Worm (Caenorhabditis elegans): ENCODE results near the gene npr-22.

Gene npr-22

ce11 chrIV:8587057-8587456, 27.8 kb downstream of the npr-22 start:
- TF ChIP-seq nhr-67 (tag; optimal IDR thresholded peaks at IDR 0.05) (no peak), sea-2 (GFP tag; optimal IDR thresholded peaks at IDR 0.05) (no peak), daf-12 (tag; optimal IDR thresholded peaks at IDR 0.05) (no peak), elt-3 (tag; optimal IDR thresholded peaks at IDR 0.05) (no peak), nhr-237 (tag; optimal IDR thresholded peaks at IDR 0.05) (no peak), lsy-12 (tag; optimal IDR thresholded peaks at IDR 0.05) (no peak), egl-5 (tag; optimal IDR thresholded peaks at IDR 0.05) (no peak), elt-2 (tag; optimal IDR thresholded peaks at IDR 0.05) (no peak), mdl-1 (tag; optimal IDR thresholded peaks at IDR 0.05) (no peak), ceh-28 (tag; optimal IDR thresholded peaks at IDR 0.05) (peak; percentile 17), nhr-28 (tag; optimal IDR thresholded peaks at IDR 0.05) (no peak), ceh-9 (tag; optimal IDR thresholded peaks at IDR 0.05) (no peak), lin-15B (tag; optimal IDR thresholded peaks at IDR 0.05) (peak; percentile 59), nhr-12 (tag; optimal IDR thresholded peaks at IDR 0.05) (no peak), ama-1 (optimal IDR thresholded peaks at IDR 0.05) (peak; percentile 20), nhr-11 (tag; optimal IDR thresholded peaks at IDR 0.05) (no peak), fkh-2 (tag; optimal IDR thresholded peaks at IDR 0.05) (no peak), pqm-1 (tag; optimal IDR thresholded peaks at IDR 0.05) (peak; percentile 29), hmg-11 (tag; optimal IDR thresholded peaks at IDR 0.05) (peak; percentile 80), mml-1 (tag; optimal IDR thresholded peaks at IDR 0.05) (no peak), unc-62 (GFP tag; optimal IDR thresholded peaks at IDR 0.05) (peak; percentile 95), elt-1 (tag; optimal IDR thresholded peaks at IDR 0.05) (peak; percentile 14), nfya-1 (tag; optimal IDR thresholded peaks at IDR 0.05; ENCODE audit: insufficient read depth) (peak; percentile 49), lin-39 (tag; optimal IDR thresholded peaks at IDR 0.05) (peak; percentile 75), nhr-76 (tag; optimal IDR thresholded peaks at IDR 0.05) (no peak), unc-39 (tag; optimal IDR thresholded peaks at IDR 0.05) (no peak), fkh-10 (GFP tag; optimal IDR thresholded peaks at IDR 0.05) (no peak), tbx-2 (tag; optimal IDR thresholded peaks at IDR 0.05) (no peak), nhr-25 (tag; optimal IDR thresholded peaks at IDR 0.05) (no peak), ceh-82 (tag; optimal IDR thresholded peaks at IDR 0.05) (peak; percentile 54), jun-1 (tag; optimal IDR thresholded peaks at IDR 0.05) (peak; percentile 59), ztf-11 (tag; optimal IDR thresholded peaks at IDR 0.05) (no peak), nhr-43 (tag; optimal IDR thresholded peaks at IDR 0.05; ENCODE audit: poor library complexity, severe bottlenecking) (no peak), nhr-23 (tag; optimal IDR thresholded peaks at IDR 0.05) (no peak), pha-4 (tag; optimal IDR thresholded peaks at IDR 0.05) (peak; percentile 40), zag-1 (tag; optimal IDR thresholded peaks at IDR 0.05) (peak; percentile 26), snpc-4 (tag; optimal IDR thresholded peaks at IDR 0.05) (no peak), aly-2 (tag; optimal IDR thresholded peaks at IDR 0.05) (no peak), eor-1 (tag; optimal IDR thresholded peaks at IDR 0.05) (no peak), fos-1 (tag; optimal IDR thresholded peaks at IDR 0.05) (peak; percentile 23), ceh-16 (tag; optimal IDR thresholded peaks at IDR 0.05) (no peak), ZK546.5 (tag; optimal IDR thresholded peaks at IDR 0.05) (no peak), R02D3.7 (tag; optimal IDR thresholded peaks at IDR 0.05) (peak; percentile 11), nhr-77 (tag; optimal IDR thresholded peaks at IDR 0.05) (no peak), ztf-4 (tag; optimal IDR thresholded peaks at IDR 0.05) (no peak), egl-27 (tag; optimal IDR thresholded peaks at IDR 0.05) (no peak), skn-1 (tag; optimal IDR thresholded peaks at IDR 0.05) (no peak)

DNA sequence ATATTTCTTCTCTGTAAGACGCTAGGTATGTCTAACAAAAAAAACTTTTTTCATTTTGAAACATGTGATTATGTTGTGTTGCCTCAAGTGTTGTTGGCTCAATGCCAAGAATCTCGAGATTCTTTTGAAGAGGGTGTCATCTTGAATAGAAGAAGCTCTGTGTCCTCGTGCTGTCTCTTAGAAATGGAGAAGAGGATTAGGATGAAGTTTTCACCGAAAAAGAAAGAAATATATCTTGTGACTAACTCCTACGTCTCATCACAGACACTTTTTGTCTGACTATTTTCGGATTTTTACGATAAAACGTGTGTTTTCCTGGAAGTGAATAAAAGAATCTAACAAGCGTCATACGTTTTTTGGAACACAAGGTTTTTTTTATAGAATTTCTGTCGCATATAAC, 28.4 kb downstream of the npr-22 start:
- TF ChIP-seq sea-2 (GFP tag; optimal IDR thresholded peaks at IDR 0.05): no peak
- peak; percentile 12 for TF ChIP-seq nfya-1 (tag; optimal IDR thresholded peaks at IDR 0.05; ENCODE audit: insufficient read depth)

Measured in whole organism, L3 larva.